Worm (Caenorhabditis elegans) whole organism, mixed stage, embryonic: ENCODE results near the gene dnj-16.

Experiments
- bed-3 ChIP-seq: fragments of 200-800 bp; sonication (Bioruptor generic); optimal IDR thresholded peaks from 3 replicates; lab custom pipeline; 2018; ENCODE audit warnings: mild to moderate bottlenecking, missing genetic modification characterization, moderate library complexity, missing compliant biosample characterization
- ces-1 ChIP-seq: fragments of 150-350 bp; optimal IDR thresholded peaks from 2 replicates; lab custom pipeline; 2014; ENCODE audit warnings: missing biosample characterization, missing genetic modification reagents, missing genetic modification characterization
- elt-1 ChIP-seq: sonication (generic microtip); optimal IDR thresholded peaks from 2 replicates; lab custom pipeline; 2017; ENCODE audit warnings: missing genetic modification characterization, mild to moderate bottlenecking, missing compliant biosample characterization, antibody characterized with exemption, moderate library complexity, borderline replicate concordance; ENCODE audit not compliant: insufficient read depth
- ham-2 ChIP-seq: fragments of 200-800 bp; sonication (Bioruptor generic); optimal IDR thresholded peaks from 2 replicates; lab custom pipeline; 2018; ENCODE audit warnings: mild to moderate bottlenecking, missing genetic modification characterization, missing compliant biosample characterization
- hlh-1 ChIP-seq: fragments of 150-350 bp; optimal IDR thresholded peaks from 2 replicates; lab custom pipeline; 2014; ENCODE audit warnings: missing biosample characterization, missing genetic modification reagents, missing genetic modification characterization
- lin-32 ChIP-seq: fragments of 200-800 bp; sonication (Bioruptor generic); optimal IDR thresholded peaks from 2 replicates; lab custom pipeline; 2018; ENCODE audit warnings: mild to moderate bottlenecking, missing genetic modification characterization, missing compliant biosample characterization
- lsy-2 ChIP-seq: fragments of 150-350 bp; optimal IDR thresholded peaks from 2 replicates; lab custom pipeline; 2014; ENCODE audit warnings: missing biosample characterization, missing genetic modification characterization
- mab-5 ChIP-seq: fragments of 150-350 bp; optimal IDR thresholded peaks from 2 replicates; lab custom pipeline; 2014; ENCODE audit warnings: missing biosample characterization, missing genetic modification characterization
- mls-2 ChIP-seq: sonication (generic microtip); optimal IDR thresholded peaks from 2 replicates; lab custom pipeline; 2016; ENCODE audit warnings: mild to moderate bottlenecking, missing genetic modification characterization, moderate library complexity, missing compliant biosample characterization
- nhr-12 ChIP-seq: fragments of 150-350 bp; optimal IDR thresholded peaks from 2 replicates; lab custom pipeline; 2014; ENCODE audit warnings: missing biosample characterization, missing genetic modification characterization
- nhr-28 ChIP-seq: fragments of 150-350 bp; optimal IDR thresholded peaks from 2 replicates; lab custom pipeline; 2014; ENCODE audit warnings: missing biosample characterization, missing genetic modification characterization
- nhr-76 ChIP-seq: sonication (generic microtip); optimal IDR thresholded peaks from 2 replicates; lab custom pipeline; 2017; ENCODE audit warnings: missing biosample characterization, missing genetic modification characterization

ce11 chrIII:4194349-4195110 is 3.6 kb downstream of the dnj-16 start:
- TF ChIP-seq lin-32 (GFP tag; lab: Kevin White, UChicago) = no peak
- no peak for TF ChIP-seq ham-2 (GFP tag; lab: Kevin White, UChicago)
- TF ChIP-seq elt-1 (tag; lab: Kevin White, UChicago) = no peak
- TF ChIP-seq nhr-28 (tag; lab: Kevin White, UChicago) = no peak
- no peak for TF ChIP-seq mab-5 (tag; lab: Kevin White, UChicago)
- TF ChIP-seq bed-3 (GFP tag; lab: Kevin White, UChicago) = no peak
- TF ChIP-seq mls-2 = no peak
- TF ChIP-seq nhr-76 (tag; lab: Kevin White, UChicago) = no peak
- no peak for TF ChIP-seq lsy-2 (tag; lab: Kevin White, UChicago)
- TF ChIP-seq nhr-12 (tag; lab: Kevin White, UChicago) = no peak
- no peak for TF ChIP-seq ces-1 (GFP tag; lab: Kevin White, UChicago)
- no peak for TF ChIP-seq hlh-1 (tag; lab: Kevin White, UChicago)
